Fruit fly (Drosophila melanogaster) ovary, adult (tissue): ENCODE measurements around the gene TwdlL.

Experiments
- CG17801 ChIP-seq: fragments of 200-800 bp; optimal IDR thresholded peaks from 2 replicates; lab custom pipeline; 2019; ENCODE audit warnings: missing biosample characterization, mild to moderate bottlenecking, missing genetic modification characterization, moderate library complexity; ENCODE audit not compliant: partially characterized antibody

The TwdlL gene

dm6 chr3R:26625552-26625951, at the start of gene TwdlL:
TwdlL (minus strand) TSS chr3R:26625652.
- TF ChIP-seq CG17801 (GFP tag; lab: Kevin White, UChicago) = no peak

dm6 chr3R:26671525-26672132, 46.2 kb upstream of the TwdlL start:
- TF ChIP-seq CG17801 (GFP tag; lab: Kevin White, UChicago) = no peak

DNA sequence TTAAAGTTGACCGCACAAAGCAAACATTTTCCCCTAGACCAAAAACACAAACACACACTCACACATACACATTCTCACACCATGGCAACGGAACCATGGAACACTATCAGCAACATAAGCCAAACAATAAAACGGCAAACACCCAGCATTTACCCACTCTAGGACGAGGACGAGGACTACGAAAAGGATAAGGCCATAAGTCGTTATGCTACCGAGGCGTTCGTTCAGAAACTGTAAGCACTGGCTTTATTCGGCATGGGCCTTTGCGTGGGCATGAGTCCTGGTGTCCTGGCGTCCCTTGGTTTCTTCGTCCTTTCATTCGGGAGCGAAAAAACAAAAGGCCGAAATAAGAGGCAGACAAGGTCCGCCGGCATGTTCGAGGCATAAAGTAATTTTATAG, 44.8 kb upstream of the TwdlL start:
- no peak for TF ChIP-seq CG17801 (GFP tag; lab: Kevin White, UChicago)

DNA sequence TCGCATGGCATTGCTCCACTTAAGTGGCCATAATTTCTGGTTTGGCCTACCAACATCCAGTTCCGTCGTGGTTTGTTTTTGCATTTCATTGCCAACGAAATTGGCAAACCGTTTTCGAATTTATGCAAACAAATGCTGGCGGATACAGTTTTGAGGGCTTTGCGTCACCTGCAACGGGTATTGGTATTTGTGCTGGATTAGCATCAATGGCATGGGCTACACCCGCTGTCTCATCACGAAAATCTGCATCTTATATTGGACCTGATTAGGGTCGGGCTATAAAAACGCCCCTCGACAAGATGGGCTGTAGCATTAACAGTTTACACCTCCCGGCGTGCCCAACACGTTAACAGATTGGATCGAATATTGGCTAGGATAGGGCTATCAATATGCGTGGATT, 30.7 kb upstream of the TwdlL start, which contains the start of gene Tb:
Tb (plus strand) TSS at position 301 of the 400 bp plus-strand sequence.
- no peak for TF ChIP-seq CG17801 (GFP tag; lab: Kevin White, UChicago)

DNA sequence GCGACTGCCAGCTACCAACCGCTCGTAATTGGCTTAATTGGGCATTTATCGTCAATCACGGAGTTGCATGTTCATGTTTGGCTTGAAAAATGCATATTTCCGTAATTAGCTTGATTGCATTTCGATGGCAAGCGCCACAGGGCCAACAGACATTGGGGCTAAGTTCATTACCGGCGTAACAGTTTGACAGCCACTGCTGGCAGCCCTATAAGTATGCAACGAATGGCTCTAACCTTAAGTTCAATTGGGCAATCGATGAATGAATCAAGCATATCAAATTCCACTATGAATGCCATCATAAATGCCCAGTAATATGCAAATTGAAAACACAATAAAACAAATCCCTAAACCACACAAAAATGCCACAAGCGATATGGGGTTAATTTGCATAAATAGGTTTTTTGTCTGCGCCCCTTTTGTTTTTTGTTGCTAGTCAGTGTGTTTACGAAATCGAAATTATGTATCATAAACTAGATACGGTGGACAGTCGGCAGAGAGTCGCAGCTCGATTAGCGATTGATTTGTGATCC, 30.0 kb upstream of the TwdlL start:
- no peak for TF ChIP-seq CG17801 (GFP tag; lab: Kevin White, UChicago)

DNA sequence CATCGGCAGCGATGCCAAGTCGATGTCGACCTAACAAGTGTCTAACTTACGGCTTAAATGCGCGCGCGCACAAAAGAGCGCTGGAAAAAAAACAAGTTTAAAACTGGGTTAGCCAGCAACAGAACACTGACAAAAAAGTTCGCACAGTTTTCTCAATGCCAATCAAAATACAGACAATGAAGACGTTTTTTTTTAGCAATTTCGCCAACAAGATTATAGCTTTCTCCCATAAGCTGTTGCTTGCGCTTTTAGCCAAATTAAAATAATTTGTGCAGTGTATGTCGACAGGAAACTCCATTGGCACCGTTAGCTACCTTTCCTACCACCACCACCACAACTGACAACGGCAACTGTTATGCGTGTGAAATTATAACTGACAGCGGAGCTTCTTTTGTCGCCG, 29.1 kb upstream of the TwdlL start:
- TF ChIP-seq CG17801 (GFP tag; lab: Kevin White, UChicago) = no peak

DNA sequence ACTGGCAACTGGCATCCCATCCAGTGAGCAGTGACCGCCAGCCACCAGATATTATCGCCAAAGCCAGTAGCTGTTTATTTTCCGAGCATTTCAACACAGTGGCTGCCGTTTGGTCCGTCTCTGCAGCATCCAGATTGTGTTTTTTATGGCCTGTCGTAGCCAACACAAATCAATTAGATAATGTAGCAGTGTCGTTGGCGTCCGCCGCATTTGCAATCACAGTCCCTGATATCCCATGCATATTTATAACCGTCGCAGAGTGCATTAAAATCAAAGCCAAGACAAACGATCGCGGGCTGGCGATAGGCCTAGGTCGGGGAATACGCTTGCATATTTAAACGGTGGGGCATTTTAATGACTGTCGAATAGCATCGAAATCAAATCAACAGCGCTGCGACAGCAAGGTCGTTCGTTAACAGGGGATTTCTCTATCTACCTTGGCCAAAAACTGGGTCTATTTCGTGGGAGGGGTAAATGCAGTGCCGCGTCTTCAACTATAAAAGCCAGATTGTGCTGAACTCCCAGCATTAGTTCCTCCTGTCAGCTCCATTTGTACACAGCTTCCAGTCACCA, 14.1 kb upstream of the TwdlL start, which contains the start of gene TwdlD:
TwdlD (plus strand) TSS at position 523 of the 573 bp plus-strand sequence.
- no peak for TF ChIP-seq CG17801 (GFP tag; lab: Kevin White, UChicago)

dm6 chr3R:26636388-26636787, 10.9 kb upstream of the TwdlL start, which contains the start of gene TwdlS:
TwdlS (plus strand) TSS chr3R:26636688.
- no peak for TF ChIP-seq CG17801 (GFP tag; lab: Kevin White, UChicago)

dm6 chr3R:26634585-26634984, 9.1 kb upstream of the TwdlL start, which contains the start of gene TwdlR:
TwdlR (plus strand) TSS chr3R:26634885.
- no peak for TF ChIP-seq CG17801 (GFP tag; lab: Kevin White, UChicago)

dm6 chr3R:26633432-26633831, 8.0 kb upstream of the TwdlL start, which contains the start of gene TwdlH:
TwdlH (plus strand) TSS chr3R:26633732.
- no peak for TF ChIP-seq CG17801 (GFP tag; lab: Kevin White, UChicago)

DNA sequence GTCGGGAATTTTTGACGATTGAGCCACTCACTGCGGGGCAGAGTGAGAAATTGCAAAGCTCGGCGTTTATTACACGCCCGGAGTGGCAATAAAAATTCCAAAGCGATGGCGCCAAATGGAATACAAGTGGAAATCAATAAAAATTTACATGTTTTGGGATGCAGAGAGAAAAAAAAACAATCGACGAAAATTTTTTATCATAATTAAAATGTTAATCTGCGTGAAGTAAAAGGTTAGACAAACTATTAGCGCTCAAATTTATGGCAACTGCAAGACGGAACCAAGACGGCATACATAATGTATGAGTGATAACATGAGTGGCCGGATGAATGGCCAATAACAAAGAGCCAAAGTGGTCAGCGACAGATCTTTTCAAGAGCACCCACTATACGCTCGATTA, 7.6 kb upstream of the TwdlL start:
- no peak for TF ChIP-seq CG17801 (GFP tag; lab: Kevin White, UChicago)

- no peak for TF ChIP-seq CG17801 (GFP tag; lab: Kevin White, UChicago)
These were observed 6.0 kb upstream of the TwdlL start, which contains the start of gene TwdlN for dm6 chr3R:26631334-26631919. TwdlN (plus strand) TSS chr3R:26631869.

DNA sequence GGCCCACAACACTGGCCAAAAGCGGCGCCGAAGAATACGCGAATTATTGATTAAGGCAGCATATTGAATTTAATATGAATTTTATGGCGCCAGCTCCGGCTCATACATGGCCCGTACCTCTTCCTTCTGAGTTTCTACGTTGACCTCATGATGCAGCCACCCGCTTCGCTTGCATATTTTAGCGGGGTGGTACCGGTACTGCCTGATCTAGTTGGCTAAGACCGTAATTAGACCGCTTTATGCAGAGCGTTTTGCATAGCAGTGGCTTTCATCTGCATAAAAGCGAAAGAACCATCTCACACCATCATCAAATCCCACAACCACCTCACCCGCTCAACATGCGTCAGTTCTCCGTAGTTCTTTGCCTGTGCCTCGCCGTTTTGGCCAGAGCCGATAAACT, 4.2 kb upstream of the TwdlL start, which contains the start of gene TwdlJ:
TwdlJ (plus strand) TSS at position 301 of the 400 bp plus-strand sequence.
- no peak for TF ChIP-seq CG17801 (GFP tag; lab: Kevin White, UChicago)

DNA sequence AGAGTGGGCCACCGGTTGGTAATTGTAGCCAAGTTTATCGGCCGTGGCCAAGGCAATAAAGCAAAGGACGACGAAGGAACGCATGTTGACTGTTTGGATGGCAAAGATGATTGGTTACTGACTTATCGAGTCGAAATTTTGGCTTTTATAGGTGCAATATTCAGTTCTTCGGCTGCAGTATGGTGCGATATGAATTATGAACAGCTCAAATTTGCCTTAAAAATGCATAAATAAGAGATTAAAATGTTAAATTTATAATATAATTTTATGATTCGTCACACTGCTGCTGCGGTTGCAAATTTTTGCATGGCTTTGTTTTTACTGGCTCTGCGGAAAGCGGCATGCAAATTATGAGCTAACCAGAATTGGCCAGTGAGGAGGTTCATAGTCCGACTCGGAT, 3.2 kb upstream of the TwdlL start, which contains the start of gene TwdlK:
TwdlK (minus strand) TSS at position 101 of the 400 bp plus-strand sequence.
- no peak for TF ChIP-seq CG17801 (GFP tag; lab: Kevin White, UChicago)

dm6 chr3R:26626638-26627037, 1.2 kb upstream of the TwdlL start, which contains the start of gene TwdlO:
TwdlO (minus strand) TSS chr3R:26626738.
- TF ChIP-seq CG17801 (GFP tag; lab: Kevin White, UChicago) = no peak
